Worm (Caenorhabditis elegans) whole organism, L3 larva: Measurements from ENCODE around the gene ZC204.6.
A peak's percentile ranks its signal among the peaks of the same experiment; 100 is the strongest.
"Not testable (repeated sequence)": the region's sequence is repeated elsewhere in the genome, so short reads cannot be mapped to it uniquely, and the experiment has no call there.

Experiments
- R02D3.7 ChIP-seq: fragments of 150-350 bp; optimal IDR thresholded peaks from 2 replicates; lab custom pipeline; 2014; ENCODE audit warnings: missing biosample characterization, missing genetic modification characterization
- aly-2 ChIP-seq: fragments of 150-350 bp; optimal IDR thresholded peaks from 2 replicates; lab custom pipeline; 2014; ENCODE audit warnings: missing biosample characterization, missing genetic modification characterization
- ceh-16 ChIP-seq: sonication (generic microtip); optimal IDR thresholded peaks from 2 replicates; lab custom pipeline; 2017; ENCODE audit warnings: missing biosample characterization, missing genetic modification characterization
- ceh-28 ChIP-seq: fragments of 150-350 bp; optimal IDR thresholded peaks from 2 replicates; lab custom pipeline; 2014; ENCODE audit warnings: missing biosample characterization, missing genetic modification reagents, missing genetic modification characterization
- ceh-9 ChIP-seq: sonication (generic microtip); optimal IDR thresholded peaks from 2 replicates; lab custom pipeline; 2018; ENCODE audit warnings: missing biosample characterization, missing genetic modification characterization
- egl-27 ChIP-seq: sonication (generic microtip); optimal IDR thresholded peaks from 4 replicates; lab custom pipeline; 2017; ENCODE audit warnings: missing biosample characterization, missing genetic modification reagents, missing genetic modification characterization
- elt-1 ChIP-seq: fragments of 150-350 bp; optimal IDR thresholded peaks from 2 replicates; lab custom pipeline; 2014; ENCODE audit warnings: missing biosample characterization, missing genetic modification characterization
- elt-2 ChIP-seq: sonication (generic microtip); optimal IDR thresholded peaks from 2 replicates; lab custom pipeline; 2016; ENCODE audit warnings: missing genetic modification reagents, mild to moderate bottlenecking, missing genetic modification characterization, missing compliant biosample characterization
- eor-1 ChIP-seq, 2 experiments: fragments of 150-350 bp; optimal IDR thresholded peaks; 2 replicates each; lab custom pipeline; 2014 to 2018; ENCODE audit warnings: missing biosample characterization in 2 of 2, missing genetic modification characterization in 2 of 2
- fkh-10 ChIP-seq: sonication (generic microtip); optimal IDR thresholded peaks from 2 replicates; lab custom pipeline; 2017; ENCODE audit warnings: missing biosample characterization, missing genetic modification reagents, missing genetic modification characterization
- fos-1 ChIP-seq: fragments of 150-350 bp; optimal IDR thresholded peaks from 2 replicates; lab custom pipeline; 2014; ENCODE audit warnings: missing biosample characterization, missing genetic modification characterization
- hmg-11 ChIP-seq: sonication (generic microtip); optimal IDR thresholded peaks from 2 replicates; lab custom pipeline; 2016; ENCODE audit warnings: missing genetic modification characterization, missing compliant biosample characterization
- lin-39 ChIP-seq: fragments of 150-350 bp; optimal IDR thresholded peaks from 2 replicates; lab custom pipeline; 2018; ENCODE audit warnings: missing biosample characterization, missing genetic modification reagents, missing genetic modification characterization
- lsy-12 ChIP-seq: sonication (generic microtip); optimal IDR thresholded peaks from 2 replicates; lab custom pipeline; 2016; ENCODE audit warnings: mild to moderate bottlenecking, missing genetic modification characterization, missing compliant biosample characterization
- mdl-1 ChIP-seq: fragments of 150-350 bp; optimal IDR thresholded peaks from 2 replicates; lab custom pipeline; 2014; ENCODE audit warnings: missing biosample characterization, missing genetic modification characterization
- nfya-1 ChIP-seq: sonication (generic microtip); optimal IDR thresholded peaks from 2 replicates; lab custom pipeline; 2017; ENCODE audit warnings: missing genetic modification characterization, mild to moderate bottlenecking, missing compliant biosample characterization, antibody characterized with exemption, moderate library complexity; ENCODE audit not compliant: insufficient read depth
- nhr-12 ChIP-seq: fragments of 150-350 bp; optimal IDR thresholded peaks from 2 replicates; lab custom pipeline; 2014; ENCODE audit warnings: missing biosample characterization, missing genetic modification characterization
- nhr-23 ChIP-seq: fragments of 150-350 bp; optimal IDR thresholded peaks from 2 replicates; lab custom pipeline; 2014; ENCODE audit warnings: missing biosample characterization, missing genetic modification reagents, missing genetic modification characterization
- nhr-237 ChIP-seq: fragments of 150-350 bp; optimal IDR thresholded peaks from 2 replicates; lab custom pipeline; 2014; ENCODE audit warnings: missing biosample characterization, missing genetic modification characterization
- nhr-25 ChIP-seq: sonication (generic microtip); optimal IDR thresholded peaks from 2 replicates; lab custom pipeline; 2017; ENCODE audit warnings: missing biosample characterization, missing genetic modification characterization
- nhr-43 ChIP-seq: sonication (generic microtip); optimal IDR thresholded peaks from 2 replicates; lab custom pipeline; 2016; ENCODE audit warnings: mild to moderate bottlenecking, missing genetic modification characterization, missing compliant biosample characterization; ENCODE audit not compliant: poor library complexity, severe bottlenecking
- nhr-67 ChIP-seq: fragments of 150-350 bp; optimal IDR thresholded peaks from 2 replicates; lab custom pipeline; 2014; ENCODE audit warnings: missing biosample characterization, missing genetic modification characterization
- nhr-76 ChIP-seq: fragments of 150-350 bp; sonication (generic microtip); optimal IDR thresholded peaks from 5 replicates; lab custom pipeline; 2014; ENCODE audit warnings: missing biosample characterization, missing genetic modification characterization
- nhr-77 ChIP-seq: fragments of 150-350 bp; optimal IDR thresholded peaks from 2 replicates; lab custom pipeline; 2014; ENCODE audit warnings: missing biosample characterization, missing genetic modification characterization
- pha-4 ChIP-seq: fragments of 150-350 bp; optimal IDR thresholded peaks from 2 replicates; lab custom pipeline; 2014; ENCODE audit warnings: missing biosample characterization, missing genetic modification reagents, missing genetic modification characterization
- pqm-1 ChIP-seq: fragments of 150-350 bp; optimal IDR thresholded peaks from 2 replicates; lab custom pipeline; 2017; ENCODE audit warnings: missing biosample characterization, missing genetic modification characterization, inconsistent platforms
- sea-2 ChIP-seq: fragments of 150-350 bp; sonication (generic microtip); optimal IDR thresholded peaks from 4 replicates; lab custom pipeline; 2014; ENCODE audit warnings: missing biosample characterization, missing genetic modification reagents, missing genetic modification characterization
- snpc-4 ChIP-seq: fragments of 150-350 bp; optimal IDR thresholded peaks from 2 replicates; lab custom pipeline; 2014; ENCODE audit warnings: missing biosample characterization, missing genetic modification characterization
- tbx-2 ChIP-seq: sonication (generic microtip); optimal IDR thresholded peaks from 2 replicates; lab custom pipeline; 2016; ENCODE audit warnings: mild to moderate bottlenecking, missing genetic modification characterization, missing compliant biosample characterization
- unc-39 ChIP-seq: sonication (generic microtip); optimal IDR thresholded peaks from 4 replicates; lab custom pipeline; 2017; ENCODE audit warnings: missing biosample characterization, missing genetic modification characterization
- unc-62 ChIP-seq: fragments of 150-350 bp; sonication (generic microtip); optimal IDR thresholded peaks from 4 replicates; lab custom pipeline; 2014; ENCODE audit warnings: missing biosample characterization, missing genetic modification reagents, missing genetic modification characterization

Gene ZC204.6

ce11 chrII:1662881-1663280 lies 18.3 kb upstream of the ZC204.6 start, which contains the start of gene ZC204.14:
Gene ZC204.14, minus strand, starts transcription at chrII:1662949.
- TF ChIP-seq lsy-12 (tag; lab: Kevin White, UChicago) = no peak
- no peak for TF ChIP-seq aly-2
- no peak for TF ChIP-seq nhr-12 (tag; lab: Kevin White, UChicago)
- no peak for TF ChIP-seq hmg-11
- no peak for TF ChIP-seq nhr-76 (tag; lab: Kevin White, UChicago)

DNA sequence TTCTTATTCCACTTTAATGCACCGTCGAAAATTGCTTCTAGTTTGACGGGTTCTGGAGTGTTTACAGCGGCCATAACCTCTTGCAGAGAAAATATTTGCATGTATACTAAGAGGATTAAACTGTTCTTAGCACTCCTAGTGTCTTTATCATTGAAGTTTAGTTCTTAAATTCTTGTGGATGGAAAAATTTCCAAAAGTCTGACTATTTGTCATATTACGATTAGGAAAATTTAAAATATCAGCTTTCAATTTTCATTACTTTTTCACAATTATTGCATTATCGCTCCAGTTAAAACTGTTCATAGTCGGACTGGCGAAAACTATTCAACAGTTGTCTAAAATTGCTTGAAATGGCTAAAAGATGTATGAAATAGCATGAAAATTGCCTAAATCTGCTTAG lies 16.3 kb upstream of the ZC204.6 start, which contains the start of gene ZC204.13:
Gene ZC204.13, minus strand, starts transcription at position 101 of the 400 bp plus-strand sequence.
- TF ChIP-seq lsy-12 (tag; lab: Kevin White, UChicago); ceh-28; nhr-25 (tag; lab: Kevin White, UChicago): not testable (repeated sequence)

- peak; percentile 84 for TF ChIP-seq elt-2
- TF ChIP-seq pqm-1 = peak; percentile 31
Measured at ce11 chrII:1659729-1660128, 15.1 kb upstream of the ZC204.6 start.

- TF ChIP-seq pha-4 (tag; lab: Kevin White, UChicago) (no peak), tbx-2 (tag; lab: Kevin White, UChicago) (no peak), snpc-4 (tag; lab: Kevin White, UChicago) (no peak), nhr-77 (no peak), lin-39 (tag; lab: Kevin White, UChicago) (no peak), fkh-10 (GFP tag; lab: Kevin White, UChicago) (no peak), nhr-43 (no peak), ceh-9 (tag; lab: Kevin White, UChicago) (no peak), pqm-1 (no peak), nhr-76 (tag; lab: Kevin White, UChicago) (no peak), R02D3.7 (no peak), unc-62 (GFP tag; lab: Kevin White, UChicago) (no peak), hmg-11 (no peak), unc-39 (no peak)
- TF ChIP-seq, all 47 proteins: peak for 0
Measured at ce11 chrII:1657202-1657601, 12.6 kb upstream of the ZC204.6 start, which contains the start of gene ZC204.12. Gene ZC204.12, minus strand, starts transcription at chrII:1657302.

- TF ChIP-seq tbx-2 (tag; lab: Kevin White, UChicago) (no peak), egl-27 (tag; lab: Kevin White, UChicago) (no peak), nhr-237 (tag; lab: Kevin White, UChicago) (no peak), elt-1 (tag; lab: Kevin White, UChicago) (no peak), sea-2 (no peak), pqm-1 (no peak), fos-1 (tag; lab: Kevin White, UChicago) (no peak), ceh-9 (tag; lab: Kevin White, UChicago) (no peak), nfya-1 (tag; lab: Kevin White, UChicago) (no peak), unc-62 (GFP tag; lab: Kevin White, UChicago) (no peak)
- TF ChIP-seq, all 47 proteins: peak for 0
Measured at ce11 chrII:1654917-1655316, 10.3 kb upstream of the ZC204.6 start, which contains the start of gene btb-12. Gene btb-12, plus strand, starts transcription at chrII:1655217.

ce11 chrII:1653397-1653796 lies 8.8 kb upstream of the ZC204.6 start, which contains the start of gene fbxb-15:
Gene fbxb-15, minus strand, starts transcription at chrII:1653497.
- TF ChIP-seq hmg-11 = no peak
- TF ChIP-seq fos-1 (tag; lab: Kevin White, UChicago) = no peak
- TF ChIP-seq egl-27 (tag; lab: Kevin White, UChicago) = no peak
- TF ChIP-seq pha-4 (tag; lab: Kevin White, UChicago) = no peak
- TF ChIP-seq tbx-2 (tag; lab: Kevin White, UChicago) = no peak
- TF ChIP-seq nhr-23 (tag; lab: Kevin White, UChicago) = no peak
- no peak for TF ChIP-seq aly-2
- no peak for TF ChIP-seq lsy-12 (tag; lab: Kevin White, UChicago)
- TF ChIP-seq ceh-16 (tag; lab: Kevin White, UChicago) = no peak
- TF ChIP-seq nhr-67 = no peak
- no peak for TF ChIP-seq R02D3.7
- no peak for TF ChIP-seq mdl-1 (tag; lab: Kevin White, UChicago)
- TF ChIP-seq eor-1 (tag; optimal IDR thresholded peaks at IDR 0.05; lab: Kevin White, UChicago) = no peak
- TF ChIP-seq nhr-12 (tag; lab: Kevin White, UChicago) = no peak
- TF ChIP-seq elt-1 (tag; lab: Kevin White, UChicago) = no peak
